Worm (Caenorhabditis elegans) whole organism, L1 larva: ENCODE measurements around the gene C23H3.2.

Experiments
- C04F5.9 ChIP-seq: sonication (generic microtip); optimal IDR thresholded peaks from 2 replicates; lab custom pipeline; 2016; ENCODE audit warnings: missing genetic modification characterization, missing compliant biosample characterization
- C34B4.2 ChIP-seq: sonication (generic microtip); optimal IDR thresholded peaks from 2 replicates; lab custom pipeline; 2017; ENCODE audit warnings: mild to moderate bottlenecking, missing genetic modification characterization, missing compliant biosample characterization
- F16B12.6 ChIP-seq: fragments of 150-350 bp; optimal IDR thresholded peaks from 2 replicates; lab custom pipeline; 2014; ENCODE audit warnings: missing biosample characterization, missing genetic modification characterization
- aha-1 ChIP-seq: fragments of 150-350 bp; optimal IDR thresholded peaks from 2 replicates; lab custom pipeline; 2014; ENCODE audit warnings: missing biosample characterization, missing genetic modification characterization
- aly-2 ChIP-seq: fragments of 150-350 bp; optimal IDR thresholded peaks from 2 replicates; lab custom pipeline; 2014; ENCODE audit warnings: missing biosample characterization, missing genetic modification characterization
- ama-1 ChIP-seq: fragments of 150-350 bp; optimal IDR thresholded peaks from 2 replicates; lab custom pipeline; 2014
- blmp-1 ChIP-seq: fragments of 150-350 bp; optimal IDR thresholded peaks from 2 replicates; lab custom pipeline; 2014; ENCODE audit warnings: missing biosample characterization, missing genetic modification characterization
- ceh-8 ChIP-seq: fragments of 200-800 bp; sonication (Bioruptor generic); optimal IDR thresholded peaks from 2 replicates; lab custom pipeline; 2018; ENCODE audit warnings: mild to moderate bottlenecking, missing genetic modification characterization, moderate library complexity, missing compliant biosample characterization
- ceh-90 ChIP-seq: sonication (generic microtip); optimal IDR thresholded peaks from 2 replicates; lab custom pipeline; 2016; ENCODE audit warnings: missing genetic modification characterization, missing compliant biosample characterization
- ces-1 ChIP-seq: fragments of 150-350 bp; optimal IDR thresholded peaks from 2 replicates; lab custom pipeline; 2014; ENCODE audit warnings: missing biosample characterization, missing genetic modification reagents, missing genetic modification characterization
- dsc-1 ChIP-seq: sonication (generic microtip); optimal IDR thresholded peaks from 2 replicates; lab custom pipeline; 2016; ENCODE audit warnings: mild to moderate bottlenecking, missing genetic modification characterization, missing compliant biosample characterization
- efl-1 ChIP-seq, 4 experiments: fragments of 150-350 bp; optimal IDR thresholded peaks in 3 of 4; peaks in 1 of 4; 1 replicate in 1 of 4; 2 replicates in 3 of 4; lab custom pipeline; 2014; ENCODE audit warnings: missing biosample characterization in 2 of 4, missing genetic modification characterization in 2 of 4, missing genetic modification reagents in 2 of 4
- egl-13 ChIP-seq: sonication (generic microtip); optimal IDR thresholded peaks from 2 replicates; lab custom pipeline; 2016; ENCODE audit warnings: missing genotype, missing genetic modification reagents, missing genetic modification characterization, missing compliant biosample characterization
- egl-27 ChIP-seq, 2 experiments: fragments of 150-350 bp in 1 of 2; sonication (generic microtip); optimal IDR thresholded peaks; 3 replicates each; lab custom pipeline; 2017 to 2018; ENCODE audit warnings: missing biosample characterization in 2 of 2, missing genetic modification characterization in 2 of 2, missing genetic modification reagents in 2 of 2
- elt-2 ChIP-seq: sonication (generic microtip); optimal IDR thresholded peaks from 2 replicates; lab custom pipeline; 2016; ENCODE audit warnings: missing genetic modification characterization, mild to moderate bottlenecking, inconsistent platforms, missing compliant biosample characterization, missing genetic modification reagents
- ets-5 ChIP-seq: fragments of 200-800 bp; sonication (Bioruptor generic); IDR thresholded peaks from 2 replicates; pipeline ENCODE4 v1.3.6; 2022; ENCODE audit warnings: missing genetic modification characterization, missing compliant biosample characterization
- fkh-10 ChIP-seq: sonication (generic microtip); optimal IDR thresholded peaks from 2 replicates; lab custom pipeline; 2017; ENCODE audit warnings: missing biosample characterization, missing genetic modification reagents, missing genetic modification characterization
- fos-1 ChIP-seq: fragments of 150-350 bp; optimal IDR thresholded peaks from 2 replicates; lab custom pipeline; 2014; ENCODE audit warnings: missing biosample characterization, missing genetic modification characterization
- hlh-4 ChIP-seq: sonication (generic microtip); optimal IDR thresholded peaks from 2 replicates; lab custom pipeline; 2016; ENCODE audit warnings: mild to moderate bottlenecking, missing genetic modification characterization, missing compliant biosample characterization
- hpl-2 ChIP-seq: fragments of 150-350 bp; optimal IDR thresholded peaks from 2 replicates; lab custom pipeline; 2014; ENCODE audit warnings: missing biosample characterization, missing genetic modification reagents, missing genetic modification characterization
- irx-1 ChIP-seq: sonication (generic microtip); optimal IDR thresholded peaks from 2 replicates; lab custom pipeline; 2016; ENCODE audit warnings: missing genetic modification characterization, missing compliant biosample characterization
- jun-1 ChIP-seq: fragments of 150-350 bp; optimal IDR thresholded peaks from 2 replicates; lab custom pipeline; 2014; ENCODE audit warnings: missing biosample characterization, missing genetic modification reagents, missing genetic modification characterization
- lin-13 ChIP-seq: fragments of 150-350 bp; optimal IDR thresholded peaks from 2 replicates; lab custom pipeline; 2014; ENCODE audit warnings: missing biosample characterization, missing genetic modification reagents, missing genetic modification characterization
- lin-14 ChIP-seq: fragments of 200-800 bp; sonication (Bioruptor generic); optimal IDR thresholded peaks from 2 replicates; lab custom pipeline; 2018; ENCODE audit warnings: mild to moderate bottlenecking, missing genetic modification characterization, moderate library complexity, missing compliant biosample characterization
- lin-39 ChIP-seq: fragments of 150-350 bp; optimal IDR thresholded peaks from 2 replicates; lab custom pipeline; 2014; ENCODE audit warnings: missing biosample characterization, missing genetic modification reagents, missing genetic modification characterization
- lsy-2 ChIP-seq, 2 experiments: fragments of 150-350 bp; optimal IDR thresholded peaks; 2 replicates each; lab custom pipeline; 2014; ENCODE audit warnings: missing biosample characterization in 2 of 2, missing genetic modification characterization in 2 of 2
- nhr-11 ChIP-seq: fragments of 150-350 bp; optimal IDR thresholded peaks from 2 replicates; lab custom pipeline; 2014; ENCODE audit warnings: missing biosample characterization, missing genetic modification characterization
- nhr-12 ChIP-seq: sonication (generic microtip); optimal IDR thresholded peaks from 2 replicates; lab custom pipeline; 2017; ENCODE audit warnings: missing biosample characterization, missing genetic modification characterization
- nhr-19 ChIP-seq: fragments of 200-800 bp; sonication (Bioruptor generic); conservative IDR thresholded peaks from 2 replicates; pipeline ENCODE4 v1.3.6; 2022; ENCODE audit warnings: missing genetic modification characterization, missing compliant biosample characterization
- nhr-85 ChIP-seq: sonication (generic microtip); peaks from one replicate; lab custom pipeline; 2016; ENCODE audit warnings: missing genetic modification characterization, inconsistent platforms, missing compliant biosample characterization
- pax-3 ChIP-seq: fragments of 200-800 bp; sonication (Bioruptor generic); optimal IDR thresholded peaks from 2 replicates; lab custom pipeline; 2018; ENCODE audit warnings: mild to moderate bottlenecking, missing genetic modification characterization, moderate library complexity, missing compliant biosample characterization
- pqm-1 ChIP-seq: sonication (generic microtip); optimal IDR thresholded peaks from 3 replicates; lab custom pipeline; 2017; ENCODE audit warnings: missing biosample characterization, missing genetic modification characterization
- skn-1 ChIP-seq: fragments of 150-350 bp; optimal IDR thresholded peaks from 2 replicates; lab custom pipeline; 2014; ENCODE audit warnings: missing biosample characterization, missing genetic modification characterization
- snpc-4 ChIP-seq: fragments of 150-350 bp; optimal IDR thresholded peaks from 2 replicates; lab custom pipeline; 2014; ENCODE audit warnings: missing biosample characterization, missing genetic modification characterization
- sptf-1 ChIP-seq: fragments of 150-350 bp; optimal IDR thresholded peaks from 2 replicates; lab custom pipeline; 2014; ENCODE audit warnings: missing biosample characterization, missing genetic modification characterization
- sup-37 ChIP-seq: fragments of 200-800 bp; sonication (Bioruptor generic); optimal IDR thresholded peaks from 2 replicates; lab custom pipeline; 2018; ENCODE audit warnings: mild to moderate bottlenecking, missing genetic modification characterization, missing compliant biosample characterization
- swsn-7 ChIP-seq: sonication (generic microtip); optimal IDR thresholded peaks from 2 replicates; lab custom pipeline; 2016; ENCODE audit warnings: missing genetic modification characterization, missing compliant biosample characterization
- tlp-1 ChIP-seq: fragments of 150-350 bp; optimal IDR thresholded peaks from 2 replicates; lab custom pipeline; 2014; ENCODE audit warnings: missing biosample characterization, missing genetic modification characterization
- unc-62 ChIP-seq: fragments of 150-350 bp; optimal IDR thresholded peaks from 2 replicates; lab custom pipeline; 2014; ENCODE audit warnings: missing biosample characterization, missing genetic modification reagents, missing genetic modification characterization
- unc-86 ChIP-seq: sonication (generic microtip); optimal IDR thresholded peaks from 2 replicates; lab custom pipeline; 2016; ENCODE audit warnings: missing genetic modification characterization, missing compliant biosample characterization
- unc-98 ChIP-seq: fragments of 200-800 bp; sonication (Bioruptor generic); IDR thresholded peaks from 2 replicates; pipeline ENCODE4 v1.3.6; 2022; ENCODE audit warnings: missing genetic modification characterization, missing compliant biosample characterization
- xbp-1 ChIP-seq: sonication (generic microtip); optimal IDR thresholded peaks from 2 replicates; lab custom pipeline; 2016; ENCODE audit warnings: missing genetic modification characterization, missing compliant biosample characterization
- zip-4 ChIP-seq: fragments of 200-800 bp; sonication (Bioruptor generic); optimal IDR thresholded peaks from 2 replicates; lab custom pipeline; 2018; ENCODE audit warnings: mild to moderate bottlenecking, missing genetic modification characterization, moderate library complexity, missing compliant biosample characterization

C23H3.2 gene

DNA sequence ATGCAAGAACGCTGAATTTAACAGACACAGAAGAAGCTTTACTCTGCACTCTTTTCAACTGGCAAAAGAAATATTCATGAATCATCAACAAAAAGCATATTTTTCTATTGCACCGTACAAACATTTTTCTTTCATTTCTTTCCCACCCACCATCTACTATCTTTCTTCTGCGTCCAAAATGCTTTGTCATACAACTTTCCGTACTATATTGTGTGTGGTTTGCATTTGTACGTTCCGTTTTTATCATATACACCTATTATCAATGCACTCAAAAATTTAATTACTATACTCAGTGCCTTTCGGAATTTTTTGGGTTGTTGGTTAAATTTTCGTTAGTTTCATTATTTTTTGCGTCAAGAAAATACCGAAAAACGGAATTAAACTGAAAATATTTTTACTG lies 6.5 kb downstream of the C23H3.2 start:
- no peak for TF ChIP-seq lsy-2 (tag; optimal IDR thresholded peaks at IDR 0.05; lab: Kevin White, UChicago)
- TF ChIP-seq skn-1 = no peak
- no peak for TF ChIP-seq blmp-1 (tag; lab: Kevin White, UChicago)
- no peak for TF ChIP-seq irx-1 (tag; lab: Kevin White, UChicago)
- no peak for TF ChIP-seq dsc-1 (tag; lab: Kevin White, UChicago)
- TF ChIP-seq lin-39 (tag; lab: Kevin White, UChicago) = no peak
- no peak for TF ChIP-seq aly-2 (tag; lab: Kevin White, UChicago)
- TF ChIP-seq pax-3 (tag; lab: Kevin White, UChicago) = no peak
- TF ChIP-seq nhr-19 (GFP tag; lab: Robert Waterston, UW) = no peak
- TF ChIP-seq sup-37 (GFP tag; lab: Kevin White, UChicago) = no peak
- TF ChIP-seq unc-98 (GFP tag; lab: Robert Waterston, UW) = no peak

DNA sequence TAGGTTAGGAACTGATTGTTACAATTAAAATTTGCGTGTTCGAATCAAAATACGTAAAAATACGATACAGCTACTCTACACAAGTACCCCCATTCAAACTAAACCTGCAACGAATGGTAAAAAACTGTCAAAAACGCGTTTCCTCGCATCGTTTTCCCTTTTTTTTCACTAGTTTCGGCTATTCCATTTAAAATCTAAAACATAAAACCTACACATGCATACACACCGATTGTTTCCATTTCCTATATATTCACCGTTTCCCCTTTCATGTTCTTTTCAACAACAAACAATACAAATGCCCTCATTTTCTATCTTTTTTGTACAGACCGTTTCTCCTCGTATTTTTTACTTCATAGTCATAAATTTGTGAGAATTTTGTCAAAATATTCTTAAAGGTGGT lies 7.6 kb downstream of the C23H3.2 start:
- TF ChIP-seq blmp-1 (tag; lab: Kevin White, UChicago) (peak; percentile 72), hlh-4 (no peak)

DNA sequence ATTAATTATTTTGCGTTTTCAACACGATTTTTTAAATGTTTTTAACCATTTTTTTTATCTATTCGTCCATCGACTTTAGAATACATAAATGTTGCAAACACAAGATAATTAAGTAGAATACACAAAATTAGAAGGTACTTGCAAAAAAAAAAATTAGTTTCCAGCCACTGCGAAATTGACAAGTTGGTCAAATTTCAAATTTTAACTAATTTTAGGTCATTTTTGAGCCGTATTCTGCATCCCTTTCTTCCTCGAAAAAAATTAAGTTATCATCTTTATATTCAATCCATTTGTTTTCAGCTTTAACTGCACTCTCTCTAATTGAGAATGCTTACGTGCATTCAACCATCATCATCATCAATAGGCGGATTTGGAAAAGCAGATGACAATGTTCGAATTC lies 8.2 kb downstream of the C23H3.2 start, which contains the start of gene egl-26:
TSS of gene egl-26 (plus strand) at position 301 of the 400 bp plus-strand sequence.
- no peak for TF ChIP-seq egl-27 (tag; optimal IDR thresholded peaks at IDR 0.05; lab: Kevin White, UChicago)
- TF ChIP-seq ceh-8 = no peak
- no peak for TF ChIP-seq snpc-4 (tag; lab: Kevin White, UChicago)
- TF ChIP-seq jun-1 (tag; lab: Kevin White, UChicago) = no peak
- TF ChIP-seq zip-4 = no peak
- TF ChIP-seq ces-1 = no peak
- TF ChIP-seq egl-13 (tag; lab: Kevin White, UChicago) = no peak
- no peak for TF ChIP-seq dsc-1 (tag; lab: Kevin White, UChicago)
- TF ChIP-seq unc-62 (GFP tag; lab: Kevin White, UChicago) = no peak
- TF ChIP-seq C34B4.2 (tag; lab: Kevin White, UChicago) = no peak
- TF ChIP-seq hlh-4 = no peak

DNA sequence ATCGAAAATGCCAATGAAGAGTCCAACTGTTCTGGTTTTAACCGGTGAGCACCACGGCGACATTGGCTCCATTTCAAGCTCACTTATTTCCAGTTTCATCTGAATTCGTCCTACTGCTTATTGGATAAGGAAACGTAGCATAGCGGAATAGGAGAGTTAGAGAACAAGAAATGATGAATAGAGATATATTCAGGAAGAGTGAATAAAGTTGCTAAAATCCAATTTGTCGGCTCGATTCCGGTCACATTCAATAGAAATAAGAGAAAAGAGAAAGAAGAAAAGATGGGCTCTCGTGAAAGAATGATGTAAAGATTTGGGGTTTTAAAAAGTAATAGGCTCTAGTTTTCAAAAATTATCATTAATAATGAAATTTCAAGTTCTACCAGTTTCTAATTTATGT lies 12.2 kb downstream of the C23H3.2 start:
- TF ChIP-seq hlh-4 = no peak
- no peak for TF ChIP-seq nhr-11 (tag; lab: Kevin White, UChicago)
- TF ChIP-seq lin-14 (GFP tag; lab: Kevin White, UChicago) = peak; percentile 61
- no peak for TF ChIP-seq ets-5 (GFP tag; lab: Robert Waterston, UW)
- TF ChIP-seq fkh-10 (GFP tag; lab: Kevin White, UChicago) = peak; percentile 83
- no peak for TF ChIP-seq C04F5.9 (tag; lab: Kevin White, UChicago)
- TF ChIP-seq fos-1 (tag; lab: Kevin White, UChicago) = no peak
- no peak for TF ChIP-seq nhr-12 (tag; lab: Kevin White, UChicago)
- peak; percentile 19 for TF ChIP-seq xbp-1
- peak; percentile 59 for TF ChIP-seq ces-1
- no peak for TF ChIP-seq egl-27 (tag; optimal IDR thresholded peaks at IDR 0.05; lab: Kevin White, UChicago)
- TF ChIP-seq jun-1 (tag; lab: Kevin White, UChicago) = no peak
- no peak for TF ChIP-seq nhr-85
- no peak for TF ChIP-seq unc-86 (tag; lab: Kevin White, UChicago)

DNA sequence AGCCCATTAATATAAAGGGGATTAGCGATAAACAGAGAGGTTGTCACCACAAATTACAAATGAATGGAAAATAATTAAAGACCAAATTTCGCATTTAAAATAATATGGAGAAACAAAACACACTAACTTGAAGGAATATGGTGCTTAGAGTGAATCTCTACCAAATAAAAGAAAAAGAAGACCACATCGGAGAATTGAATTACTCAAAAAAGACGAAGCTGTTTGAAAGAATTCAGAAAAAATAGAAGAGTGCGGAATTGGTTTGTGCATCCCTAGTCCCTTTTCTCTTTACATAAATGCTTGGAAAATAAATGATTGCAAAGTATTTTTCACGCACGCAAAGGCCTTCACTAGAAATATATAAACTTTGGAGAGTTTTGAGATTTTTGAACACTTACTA lies 12.8 kb downstream of the C23H3.2 start:
- TF ChIP-seq lin-14 (GFP tag; lab: Kevin White, UChicago) = peak; percentile 33
- TF ChIP-seq lin-13 (GFP tag; lab: Kevin White, UChicago) = no peak
- TF ChIP-seq ceh-8 = peak; percentile 50

DNA sequence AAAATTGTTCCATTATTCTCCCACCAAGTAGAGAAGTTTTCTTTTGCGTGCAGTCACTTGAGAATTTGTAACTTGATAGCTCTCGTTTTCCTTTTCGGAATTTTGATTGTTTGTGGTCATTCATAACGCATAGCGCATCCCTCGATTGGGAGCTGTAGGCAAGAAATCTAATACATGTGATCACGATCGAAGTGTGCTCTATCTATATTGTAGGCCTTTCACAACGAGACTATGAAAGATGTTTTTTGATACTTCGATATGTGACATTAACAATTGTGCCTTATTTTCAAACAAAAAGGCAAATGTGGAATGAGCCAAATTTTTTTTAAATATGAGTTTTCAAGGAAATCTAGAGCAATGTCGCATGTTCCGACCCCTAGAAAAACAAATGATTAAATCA lies 14.7 kb downstream of the C23H3.2 start:
- TF ChIP-seq lin-39 (tag; lab: Kevin White, UChicago) = no peak
- no peak for TF ChIP-seq efl-1 (optimal IDR thresholded peaks at IDR 0.05; lab: Kevin White, UChicago)
- TF ChIP-seq efl-1 (GFP tag; optimal IDR thresholded peaks at IDR 0.05 in 1 of 2; lab: Kevin White, UChicago) = no peak
- no peak for TF ChIP-seq nhr-12 (tag; lab: Kevin White, UChicago)
- TF ChIP-seq F16B12.6 = no peak
- no peak for TF ChIP-seq tlp-1 (tag; lab: Kevin White, UChicago)
- no peak for TF ChIP-seq hpl-2 (GFP tag; lab: Kevin White, UChicago)
- no peak for TF ChIP-seq snpc-4 (tag; lab: Kevin White, UChicago)
- no peak for TF ChIP-seq lsy-2 (tag; optimal IDR thresholded peaks at IDR 0.05; lab: Kevin White, UChicago)
- TF ChIP-seq swsn-7 (tag; lab: Kevin White, UChicago) = no peak
- no peak for TF ChIP-seq sptf-1
- no peak for TF ChIP-seq pqm-1 (tag; lab: Kevin White, UChicago)
- no peak for TF ChIP-seq aha-1 (tag; lab: Kevin White, UChicago)
- no peak for TF ChIP-seq ama-1 (lab: Kevin White, UChicago)
- no peak for TF ChIP-seq elt-2
- TF ChIP-seq ets-5 (GFP tag; lab: Robert Waterston, UW) = no peak
- TF ChIP-seq fos-1 (tag; lab: Kevin White, UChicago) = no peak
- TF ChIP-seq unc-86 (tag; lab: Kevin White, UChicago) = no peak
- no peak for TF ChIP-seq xbp-1
- TF ChIP-seq ceh-90 (tag; lab: Kevin White, UChicago) = no peak
